Worm (Caenorhabditis elegans) whole organism, young adult: ENCODE measurements around the gene F17C11.22.
A peak's percentile ranks its signal among the peaks of the same experiment; 100 is the strongest.

Source experiments
- B0035.1 ChIP-seq: sonication (generic microtip); optimal IDR thresholded peaks from 2 replicates; lab custom pipeline; 2016; ENCODE audit warnings: missing genetic modification characterization, mild to moderate bottlenecking, missing compliant biosample characterization, missing genotype, missing genetic modification reagents
- B0336.3 ChIP-seq: fragments of 200-800 bp; sonication (Bioruptor generic); IDR thresholded peaks from 2 replicates; pipeline ENCODE4 v1.3.6; 2022; ENCODE audit warnings: missing genetic modification characterization, missing compliant biosample characterization
- C06A6.2 ChIP-seq: fragments of 200-800 bp; sonication (Bioruptor generic); conservative IDR thresholded peaks from 2 replicates; pipeline ENCODE4 v1.3.6; 2022; ENCODE audit warnings: missing genetic modification characterization, missing compliant biosample characterization
- C17E4.6 ChIP-seq: fragments of 200-800 bp; sonication (Bioruptor generic); IDR thresholded peaks from 2 replicates; pipeline ENCODE4 v1.3.6; 2022; ENCODE audit warnings: missing genetic modification reagents, missing genetic modification characterization, missing compliant biosample characterization
- F52B5.7 ChIP-seq: sonication (generic microtip); optimal IDR thresholded peaks from 2 replicates; lab custom pipeline; 2016; ENCODE audit warnings: mild to moderate bottlenecking, missing genetic modification characterization, missing compliant biosample characterization
- F55B11.4 ChIP-seq: sonication (generic microtip); optimal IDR thresholded peaks from 2 replicates; lab custom pipeline; 2016; ENCODE audit warnings: missing compliant biosample characterization, missing genetic modification characterization, borderline replicate concordance; ENCODE audit not compliant: insufficient read depth
- T07F8.4 ChIP-seq: sonication (generic microtip); optimal IDR thresholded peaks from 2 replicates; lab custom pipeline; 2016; ENCODE audit warnings: mild to moderate bottlenecking, missing genetic modification characterization, moderate library complexity, missing compliant biosample characterization
- T26A5.8 ChIP-seq: sonication (generic microtip); optimal IDR thresholded peaks from 2 replicates; lab custom pipeline; 2016; ENCODE audit warnings: missing genetic modification characterization, missing compliant biosample characterization
- Y56A3A.18 ChIP-seq: fragments of 200-800 bp; sonication (Bioruptor generic); IDR thresholded peaks from 2 replicates; pipeline ENCODE4 v1.3.6; 2022; ENCODE audit warnings: missing genetic modification reagents, missing genetic modification characterization, missing compliant biosample characterization
- Y79H2A.3 ChIP-seq: fragments of 200-800 bp; sonication (Bioruptor generic); conservative IDR thresholded peaks from 2 replicates; pipeline ENCODE4 v1.3.6; 2022; ENCODE audit warnings: missing genetic modification reagents, missing genetic modification characterization, missing compliant biosample characterization
- akir-1 ChIP-seq: fragments of 200-800 bp; sonication (Bioruptor generic); optimal IDR thresholded peaks from 2 replicates; lab custom pipeline; 2018; ENCODE audit warnings: mild to moderate bottlenecking, missing genetic modification characterization, moderate library complexity, missing compliant biosample characterization
- atf-7 ChIP-seq: sonication (generic microtip); optimal IDR thresholded peaks from 2 replicates; lab custom pipeline; 2017; ENCODE audit warnings: mild to moderate bottlenecking, missing genetic modification characterization, missing compliant biosample characterization
- athp-1 ChIP-seq: sonication (generic microtip); optimal IDR thresholded peaks from 2 replicates; lab custom pipeline; 2017; ENCODE audit warnings: mild to moderate bottlenecking, missing genetic modification characterization, missing compliant biosample characterization
- chd-7 ChIP-seq: sonication (generic microtip); optimal IDR thresholded peaks from 2 replicates; lab custom pipeline; 2016; ENCODE audit warnings: mild to moderate bottlenecking, missing genetic modification characterization, moderate library complexity, missing compliant biosample characterization
- hmg-20 ChIP-seq: fragments of 200-800 bp; sonication (Bioruptor generic); IDR thresholded peaks from 2 replicates; pipeline ENCODE4 v1.3.6; 2022; ENCODE audit warnings: missing genetic modification reagents, missing genetic modification characterization, missing compliant biosample characterization
- hsf-1 ChIP-seq: fragments of 200-800 bp; sonication (Bioruptor generic); IDR thresholded peaks from 2 replicates; pipeline ENCODE4 v1.3.6; 2022; ENCODE audit warnings: missing genetic modification reagents, missing genetic modification characterization, missing compliant biosample characterization
- lag-1 ChIP-seq: fragments of 200-800 bp; sonication (Bioruptor generic); IDR thresholded peaks from 2 replicates; pipeline ENCODE4 v1.3.6; 2022; ENCODE audit warnings: missing genetic modification reagents, missing genetic modification characterization, missing compliant biosample characterization
- let-526 ChIP-seq: fragments of 200-800 bp; sonication (Bioruptor generic); IDR thresholded peaks from 2 replicates; pipeline ENCODE4 v1.3.6; 2022; ENCODE audit warnings: missing genetic modification reagents, missing genetic modification characterization, missing compliant biosample characterization
- lin-26 ChIP-seq: fragments of 200-800 bp; sonication (Bioruptor generic); IDR thresholded peaks from 2 replicates; pipeline ENCODE4 v1.3.6; 2022; ENCODE audit warnings: missing genetic modification reagents, missing genetic modification characterization, missing compliant biosample characterization
- lin-40 ChIP-seq: sonication (generic microtip); optimal IDR thresholded peaks from 2 replicates; lab custom pipeline; 2016; ENCODE audit warnings: missing genetic modification characterization, mild to moderate bottlenecking, missing compliant biosample characterization, missing genotype, missing genetic modification reagents
- madf-3 ChIP-seq: fragments of 200-800 bp; sonication (Bioruptor generic); IDR thresholded peaks from 2 replicates; pipeline ENCODE4 v1.3.6; 2022; ENCODE audit warnings: missing genetic modification reagents, missing genetic modification characterization, missing compliant biosample characterization
- madf-6 ChIP-seq: fragments of 200-800 bp; sonication (Bioruptor generic); IDR thresholded peaks from 2 replicates; pipeline ENCODE4 v1.3.6; 2022; ENCODE audit warnings: missing genetic modification reagents, missing genetic modification characterization, missing compliant biosample characterization
- mcd-1 ChIP-seq: fragments of 200-800 bp; sonication (Bioruptor generic); IDR thresholded peaks from 2 replicates; pipeline ENCODE4 v1.3.6; 2022; ENCODE audit warnings: missing genetic modification reagents, missing genetic modification characterization, missing compliant biosample characterization
- mel-28 ChIP-seq: sonication (generic microtip); optimal IDR thresholded peaks from 2 replicates; lab custom pipeline; 2016; ENCODE audit warnings: borderline replicate concordance, mild to moderate bottlenecking, missing genetic modification characterization, missing compliant biosample characterization
- nfyb-1 ChIP-seq: fragments of 200-800 bp; sonication (Bioruptor generic); IDR thresholded peaks from 2 replicates; pipeline ENCODE4 v1.3.6; 2022; ENCODE audit warnings: missing genetic modification reagents, missing genetic modification characterization, missing compliant biosample characterization
- nhr-80 ChIP-seq: sonication (generic microtip); optimal IDR thresholded peaks from 2 replicates; lab custom pipeline; 2016; ENCODE audit warnings: missing genetic modification characterization, missing compliant biosample characterization
- pbrm-1 ChIP-seq: fragments of 200-800 bp; sonication (Bioruptor generic); IDR thresholded peaks from 2 replicates; pipeline ENCODE4 v1.3.6; 2022; ENCODE audit warnings: missing genetic modification reagents, missing genetic modification characterization, missing compliant biosample characterization
- pha-4 ChIP-seq: fragments of 150-350 bp; sonication (generic microtip); optimal IDR thresholded peaks from 2 replicates; lab custom pipeline; 2014; ENCODE audit warnings: missing biosample characterization, missing genetic modification reagents, missing genetic modification characterization
- repo-1 ChIP-seq: sonication (generic microtip); optimal IDR thresholded peaks from 2 replicates; lab custom pipeline; 2017; ENCODE audit warnings: mild to moderate bottlenecking, missing genetic modification characterization, missing compliant biosample characterization
- rpc-1 ChIP-seq, 2 experiments: fragments of 150-350 bp in 1 of 2; sonication (generic microtip) in 1 of 2; optimal IDR thresholded peaks; 2 replicates each; lab custom pipeline; 2014 to 2018; ENCODE audit warnings: missing biosample characterization in 1 of 2, missing genetic modification characterization in 1 of 2, missing genetic modification reagents in 1 of 2, missing genotype in 1 of 2
- snpc-4 ChIP-seq, 5 experiments: fragments of 150-350 bp in 1 of 5; sonication (generic microtip) in 4 of 5; optimal IDR thresholded peaks; 2 replicates each; lab custom pipeline; 2014 to 2018; ENCODE audit warnings: missing genetic modification characterization in 5 of 5, missing biosample characterization in 3 of 5, antibody characterized with exemption in 2 of 5, mild to moderate bottlenecking in 2 of 5, missing compliant biosample characterization in 2 of 5, missing genotype in 2 of 5, moderate library complexity in 2 of 5, missing genetic modification reagents in 1 of 5
- somi-1 ChIP-seq: fragments of 200-800 bp; sonication (Bioruptor generic); optimal IDR thresholded peaks from 2 replicates; lab custom pipeline; 2018; ENCODE audit warnings: mild to moderate bottlenecking, missing genetic modification characterization, missing compliant biosample characterization
- unc-130 ChIP-seq: sonication (generic microtip); optimal IDR thresholded peaks from 2 replicates; lab custom pipeline; 2016; ENCODE audit warnings: missing genetic modification reagents, missing genetic modification characterization, missing compliant biosample characterization
- zfh-2 ChIP-seq: fragments of 200-800 bp; sonication (Bioruptor generic); conservative IDR thresholded peaks from 2 replicates; pipeline ENCODE4 v1.3.6; 2022; ENCODE audit warnings: missing genetic modification reagents, missing genetic modification characterization, missing compliant biosample characterization
- ztf-25 ChIP-seq: fragments of 200-800 bp; sonication (Bioruptor generic); IDR thresholded peaks from 2 replicates; pipeline ENCODE4 v1.3.6; 2022; ENCODE audit warnings: missing genetic modification reagents, missing genetic modification characterization, missing compliant biosample characterization

F17C11.22 gene

DNA sequence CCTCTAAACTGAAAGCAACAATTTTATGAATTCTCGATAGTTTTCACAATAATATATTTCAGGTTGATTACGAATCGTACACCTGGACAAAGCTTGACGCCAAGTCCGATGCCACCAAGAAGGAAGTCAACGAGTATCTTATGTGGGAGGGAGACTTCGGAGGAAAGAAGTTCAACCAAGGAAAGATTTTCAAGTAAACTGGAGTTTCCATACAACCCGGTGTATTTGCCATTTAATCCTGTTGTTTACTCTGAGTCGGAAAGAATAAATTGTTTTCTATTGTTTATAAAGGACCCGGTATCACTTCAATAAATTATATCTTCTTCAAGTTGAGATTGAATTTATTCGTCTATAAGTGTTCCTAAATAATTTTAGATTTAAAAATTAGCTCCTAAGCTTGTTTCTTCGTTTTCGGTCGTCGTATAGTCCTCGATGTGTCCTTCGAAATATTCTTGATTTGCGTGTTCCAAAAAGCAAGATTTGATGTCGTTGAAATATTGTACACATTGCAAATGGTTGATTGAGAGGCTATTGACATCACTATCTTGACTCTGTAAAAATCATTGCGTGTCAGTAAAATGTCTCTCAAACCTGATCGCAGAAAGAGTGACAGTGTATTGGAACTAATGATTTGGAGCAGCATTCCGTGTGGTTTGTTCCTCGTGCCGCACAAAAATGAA is 2.2 kb downstream of the F17C11.22 start (continued):
- TF ChIP-seq T07F8.4, result peak; percentile 38
- TF ChIP-seq lin-40 (tag; lab: Kevin White, UChicago), result no peak
- TF ChIP-seq pbrm-1 (GFP tag; lab: Robert Waterston, UW), result peak; percentile 34; the same call in 1 of the 2 replicates
- peak; percentile 89 for TF ChIP-seq pha-4 (tag; lab: Kevin White, UChicago)
- peak; percentile 78 for TF ChIP-seq atf-7 (tag; lab: Kevin White, UChicago)
- peak; percentile 24 for TF ChIP-seq athp-1 (tag; lab: Kevin White, UChicago)
- no peak for TF ChIP-seq ztf-25 (GFP tag; lab: Robert Waterston, UW)
- TF ChIP-seq C06A6.2, result no peak
- TF ChIP-seq lin-26 (GFP tag; lab: Robert Waterston, UW), result peak; percentile 17; the same call in 1 of the 2 replicates
- TF ChIP-seq Y56A3A.18 (GFP tag; lab: Robert Waterston, UW), result peak; percentile 39; the same call in 1 of the 2 replicates
- TF ChIP-seq F52B5.7 (tag; lab: Kevin White, UChicago), result no peak
- no peak for TF ChIP-seq akir-1 (GFP tag; lab: Kevin White, UChicago)
- TF ChIP-seq nhr-80, result peak; percentile 99
- TF ChIP-seq, all 124 proteins: peak for 38

DNA sequence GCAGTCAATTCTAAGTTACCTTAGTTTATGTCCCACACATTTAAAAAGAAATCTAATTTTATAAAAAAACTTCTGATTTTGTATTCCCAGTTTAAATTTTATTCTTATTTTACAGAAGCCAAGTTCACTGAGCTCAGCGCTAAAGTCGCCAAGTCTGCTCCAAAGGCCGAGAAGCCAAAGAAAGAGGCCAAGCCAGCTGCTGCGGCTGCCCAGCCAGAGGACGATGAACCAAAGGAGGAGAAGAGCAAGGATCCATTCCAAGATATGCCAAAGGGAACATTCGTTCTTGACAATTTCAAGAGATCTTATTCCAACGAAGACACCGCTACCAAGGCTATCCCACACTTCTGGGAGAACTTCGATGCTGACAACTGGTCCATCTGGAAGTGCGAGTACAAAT is 3.1 kb downstream of the F17C11.22 start:
- TF ChIP-seq madf-3 (GFP tag; lab: Robert Waterston, UW) (peak; percentile 14; the same call in 1 of the 2 replicates), hsf-1 (GFP tag; lab: Robert Waterston, UW) (peak; percentile 46; the same call in 1 of the 2 replicates), nfyb-1 (0 out of 2 replicates have a peak, but pooled peaks have one; percentile 23), unc-130 (GFP tag; lab: Kevin White, UChicago) (no peak), chd-7 (tag; lab: Kevin White, UChicago) (peak; percentile 37), madf-6 (GFP tag; lab: Robert Waterston, UW) (peak; percentile 45; the same call in 1 of the 2 replicates), C17E4.6 (GFP tag; lab: Robert Waterston, UW) (no peak), somi-1 (no peak), zfh-2 (GFP tag; lab: Robert Waterston, UW) (peak; percentile 61), B0035.1 (tag; lab: Kevin White, UChicago) (no peak), B0336.3 (GFP tag; lab: Robert Waterston, UW) (0 out of 2 replicates have a peak, but pooled peaks have one; percentile 53), lag-1 (GFP tag; lab: Robert Waterston, UW) (0 out of 2 replicates have a peak, but pooled peaks have one; percentile 21), Y79H2A.3 (GFP tag; lab: Robert Waterston, UW) (no peak), hmg-20 (GFP tag; lab: Robert Waterston, UW) (0 out of 2 replicates have a peak, but pooled peaks have one; percentile 27), repo-1 (peak; percentile 8), mcd-1 (GFP tag; lab: Robert Waterston, UW) (peak; percentile 56), F55B11.4 (no peak), let-526 (GFP tag; lab: Robert Waterston, UW) (no peak), T26A5.8 (tag; lab: Kevin White, UChicago) (no peak), snpc-4 (GFP tag; optimal IDR thresholded peaks at IDR 0.05; lab: Kevin White, UChicago) (no peak), snpc-4 (tag; optimal IDR thresholded peaks at IDR 0.05; lab: Kevin White, UChicago) (peak in 1 of 4 experiments; percentile 54), rpc-1 (optimal IDR thresholded peaks at IDR 0.05; lab: Kevin White, UChicago) (no peak), rpc-1 (tag; optimal IDR thresholded peaks at IDR 0.05; lab: Kevin White, UChicago) (no peak), mel-28 (tag; lab: Kevin White, UChicago) (no peak)
